Worm (Caenorhabditis elegans) whole organism, L3 larva: Measurements from ENCODE around the gene K02E11.10.
"Not testable (repeated sequence)": the region's sequence is repeated elsewhere in the genome, so short reads cannot be mapped to it uniquely, and the experiment has no call there.

ENCODE experiments used
- ZK546.5 ChIP-seq: sonication (generic microtip); optimal IDR thresholded peaks from 2 replicates; lab custom pipeline; 2017; ENCODE audit warnings: missing biosample characterization, missing genetic modification characterization
- aly-2 ChIP-seq: fragments of 150-350 bp; optimal IDR thresholded peaks from 2 replicates; lab custom pipeline; 2014; ENCODE audit warnings: missing biosample characterization, missing genetic modification characterization
- ama-1 ChIP-seq: fragments of 150-350 bp; optimal IDR thresholded peaks from 2 replicates; lab custom pipeline; 2018
- ceh-28 ChIP-seq: fragments of 150-350 bp; optimal IDR thresholded peaks from 2 replicates; lab custom pipeline; 2014; ENCODE audit warnings: missing biosample characterization, missing genetic modification reagents, missing genetic modification characterization
- ceh-82 ChIP-seq: fragments of 150-350 bp; optimal IDR thresholded peaks from 2 replicates; lab custom pipeline; 2014; ENCODE audit warnings: missing biosample characterization, missing genetic modification characterization
- daf-12 ChIP-seq: fragments of 150-350 bp; optimal IDR thresholded peaks from 2 replicates; lab custom pipeline; 2014; ENCODE audit warnings: missing biosample characterization, missing genetic modification reagents, missing genetic modification characterization
- egl-27 ChIP-seq: sonication (generic microtip); optimal IDR thresholded peaks from 4 replicates; lab custom pipeline; 2017; ENCODE audit warnings: missing biosample characterization, missing genetic modification reagents, missing genetic modification characterization
- egl-5 ChIP-seq: fragments of 150-350 bp; optimal IDR thresholded peaks from 2 replicates; lab custom pipeline; 2017; ENCODE audit warnings: missing biosample characterization, missing genetic modification reagents, missing genetic modification characterization, inconsistent platforms
- elt-1 ChIP-seq: fragments of 150-350 bp; optimal IDR thresholded peaks from 2 replicates; lab custom pipeline; 2014; ENCODE audit warnings: missing biosample characterization, missing genetic modification characterization
- elt-2 ChIP-seq: sonication (generic microtip); optimal IDR thresholded peaks from 2 replicates; lab custom pipeline; 2016; ENCODE audit warnings: missing genetic modification reagents, mild to moderate bottlenecking, missing genetic modification characterization, missing compliant biosample characterization
- eor-1 ChIP-seq, 2 experiments: fragments of 150-350 bp; optimal IDR thresholded peaks; 2 replicates each; lab custom pipeline; 2014 to 2018; ENCODE audit warnings: missing biosample characterization in 2 of 2, missing genetic modification characterization in 2 of 2
- fkh-10 ChIP-seq: sonication (generic microtip); optimal IDR thresholded peaks from 2 replicates; lab custom pipeline; 2017; ENCODE audit warnings: missing biosample characterization, missing genetic modification reagents, missing genetic modification characterization
- fos-1 ChIP-seq: fragments of 150-350 bp; optimal IDR thresholded peaks from 2 replicates; lab custom pipeline; 2014; ENCODE audit warnings: missing biosample characterization, missing genetic modification characterization
- jun-1 ChIP-seq: fragments of 150-350 bp; optimal IDR thresholded peaks from 2 replicates; lab custom pipeline; 2014; ENCODE audit warnings: missing biosample characterization, missing genetic modification reagents, missing genetic modification characterization
- lin-39 ChIP-seq: fragments of 150-350 bp; optimal IDR thresholded peaks from 2 replicates; lab custom pipeline; 2018; ENCODE audit warnings: missing biosample characterization, missing genetic modification reagents, missing genetic modification characterization
- mdl-1 ChIP-seq: fragments of 150-350 bp; optimal IDR thresholded peaks from 2 replicates; lab custom pipeline; 2014; ENCODE audit warnings: missing biosample characterization, missing genetic modification characterization
- mml-1 ChIP-seq: fragments of 150-350 bp; sonication (generic microtip); optimal IDR thresholded peaks from 3 replicates; lab custom pipeline; 2014; ENCODE audit warnings: missing biosample characterization, missing genetic modification characterization
- nfya-1 ChIP-seq: sonication (generic microtip); optimal IDR thresholded peaks from 2 replicates; lab custom pipeline; 2017; ENCODE audit warnings: missing genetic modification characterization, mild to moderate bottlenecking, missing compliant biosample characterization, antibody characterized with exemption, moderate library complexity; ENCODE audit not compliant: insufficient read depth
- nhr-11 ChIP-seq: fragments of 150-350 bp; optimal IDR thresholded peaks from 2 replicates; lab custom pipeline; 2014; ENCODE audit warnings: missing biosample characterization, missing genetic modification characterization
- nhr-12 ChIP-seq: fragments of 150-350 bp; optimal IDR thresholded peaks from 2 replicates; lab custom pipeline; 2014; ENCODE audit warnings: missing biosample characterization, missing genetic modification characterization
- nhr-23 ChIP-seq: fragments of 150-350 bp; optimal IDR thresholded peaks from 2 replicates; lab custom pipeline; 2014; ENCODE audit warnings: missing biosample characterization, missing genetic modification reagents, missing genetic modification characterization
- nhr-237 ChIP-seq: fragments of 150-350 bp; optimal IDR thresholded peaks from 2 replicates; lab custom pipeline; 2014; ENCODE audit warnings: missing biosample characterization, missing genetic modification characterization
- nhr-28 ChIP-seq: fragments of 150-350 bp; optimal IDR thresholded peaks from 2 replicates; lab custom pipeline; 2014; ENCODE audit warnings: missing biosample characterization, missing genetic modification characterization
- nhr-43 ChIP-seq: sonication (generic microtip); optimal IDR thresholded peaks from 2 replicates; lab custom pipeline; 2016; ENCODE audit warnings: mild to moderate bottlenecking, missing genetic modification characterization, missing compliant biosample characterization; ENCODE audit not compliant: poor library complexity, severe bottlenecking
- nhr-67 ChIP-seq: fragments of 150-350 bp; optimal IDR thresholded peaks from 2 replicates; lab custom pipeline; 2014; ENCODE audit warnings: missing biosample characterization, missing genetic modification characterization
- pha-4 ChIP-seq: fragments of 150-350 bp; optimal IDR thresholded peaks from 2 replicates; lab custom pipeline; 2014; ENCODE audit warnings: missing biosample characterization, missing genetic modification reagents, missing genetic modification characterization
- pqm-1 ChIP-seq: fragments of 150-350 bp; optimal IDR thresholded peaks from 2 replicates; lab custom pipeline; 2017; ENCODE audit warnings: missing biosample characterization, missing genetic modification characterization, inconsistent platforms
- sea-2 ChIP-seq: fragments of 150-350 bp; sonication (generic microtip); optimal IDR thresholded peaks from 4 replicates; lab custom pipeline; 2014; ENCODE audit warnings: missing biosample characterization, missing genetic modification reagents, missing genetic modification characterization
- skn-1 ChIP-seq: fragments of 150-350 bp; optimal IDR thresholded peaks from 2 replicates; lab custom pipeline; 2014; ENCODE audit warnings: missing biosample characterization, missing genetic modification characterization
- snpc-4 ChIP-seq: fragments of 150-350 bp; optimal IDR thresholded peaks from 2 replicates; lab custom pipeline; 2014; ENCODE audit warnings: missing biosample characterization, missing genetic modification characterization
- tbx-2 ChIP-seq: sonication (generic microtip); optimal IDR thresholded peaks from 2 replicates; lab custom pipeline; 2016; ENCODE audit warnings: mild to moderate bottlenecking, missing genetic modification characterization, missing compliant biosample characterization
- unc-39 ChIP-seq: sonication (generic microtip); optimal IDR thresholded peaks from 4 replicates; lab custom pipeline; 2017; ENCODE audit warnings: missing biosample characterization, missing genetic modification characterization
- zag-1 ChIP-seq: fragments of 150-350 bp; optimal IDR thresholded peaks from 2 replicates; lab custom pipeline; 2014; ENCODE audit warnings: missing biosample characterization, missing genetic modification characterization
- ztf-11 ChIP-seq: fragments of 150-350 bp; optimal IDR thresholded peaks from 2 replicates; lab custom pipeline; 2014; ENCODE audit warnings: missing biosample characterization, missing genetic modification characterization

K02E11.10 gene

ce11 chrV:14282222-14282709 lies 41.3 kb upstream of the K02E11.10 start, which contains the start of the genes srt-74 and F40G12.9:
Gene srt-74 (minus strand): TSS chrV:14282322.
Gene F40G12.9 (plus strand): TSS chrV:14282659.
- TF ChIP-seq nhr-12 (tag; lab: Kevin White, UChicago): no peak
- TF ChIP-seq aly-2 (tag; lab: Kevin White, UChicago): no peak
- TF ChIP-seq nhr-237: no peak
- TF ChIP-seq ceh-28 (tag; lab: Kevin White, UChicago): no peak

- TF ChIP-seq aly-2 (tag; lab: Kevin White, UChicago): no peak
- no peak for TF ChIP-seq mml-1
- TF ChIP-seq ama-1 (lab: Kevin White, UChicago): no peak
- TF ChIP-seq, all 47 proteins: peak for 0
Observed at ce11 chrV:14279777-14280176, 38.8 kb upstream of the K02E11.10 start, which contains the start of gene srt-33. Gene srt-33 (minus strand): TSS chrV:14279877.

- not testable (repeated sequence) for TF ChIP-seq elt-1; jun-1; lin-39 (tag; lab: Kevin White, UChicago)
Observed at ce11 chrV:14274268-14274667, 33.3 kb upstream of the K02E11.10 start, which contains the start of gene F40G12.7. Gene F40G12.7 (plus strand): TSS chrV:14274568.

- TF ChIP-seq snpc-4 (tag; lab: Kevin White, UChicago) (no peak), ztf-11 (tag; lab: Kevin White, UChicago) (no peak), mdl-1 (no peak), pqm-1 (tag; lab: Kevin White, UChicago) (no peak), nhr-67 (tag; lab: Kevin White, UChicago) (no peak), eor-1 (tag; optimal IDR thresholded peaks at IDR 0.05; lab: Kevin White, UChicago) (no peak), nhr-11 (no peak), nhr-237 (no peak), elt-1 (no peak), ceh-82 (tag; lab: Kevin White, UChicago) (no peak), unc-39 (tag; lab: Kevin White, UChicago) (no peak), lin-39 (tag; lab: Kevin White, UChicago) (no peak), ceh-28 (tag; lab: Kevin White, UChicago) (no peak), tbx-2 (no peak), pha-4 (tag; lab: Kevin White, UChicago) (no peak), fkh-10 (GFP tag; lab: Kevin White, UChicago) (no peak), jun-1 (no peak), ZK546.5 (no peak), egl-5 (tag; lab: Kevin White, UChicago) (no peak)
Observed at ce11 chrV:14273019-14273418, 32.1 kb upstream of the K02E11.10 start, which contains the start of gene F40G12.6. Gene F40G12.6 (minus strand): TSS chrV:14273119.

- no peak for TF ChIP-seq egl-27 (tag; lab: Kevin White, UChicago)
- TF ChIP-seq zag-1 (tag; lab: Kevin White, UChicago): no peak
- TF ChIP-seq elt-2: no peak
- TF ChIP-seq fos-1 (tag; lab: Kevin White, UChicago): no peak
- TF ChIP-seq mml-1: no peak
- TF ChIP-seq skn-1 (tag; lab: Kevin White, UChicago): no peak
- TF ChIP-seq daf-12 (tag; lab: Kevin White, UChicago): no peak
- no peak for TF ChIP-seq nhr-12 (tag; lab: Kevin White, UChicago)
- no peak for TF ChIP-seq nhr-67 (tag; lab: Kevin White, UChicago)
- TF ChIP-seq nfya-1 (tag; lab: Kevin White, UChicago): no peak
- no peak for TF ChIP-seq nhr-28 (tag; lab: Kevin White, UChicago)
- no peak for TF ChIP-seq unc-39 (tag; lab: Kevin White, UChicago)
- no peak for TF ChIP-seq nhr-43
- no peak for TF ChIP-seq pqm-1 (tag; lab: Kevin White, UChicago)
- no peak for TF ChIP-seq sea-2
- no peak for TF ChIP-seq nhr-23 (tag; lab: Kevin White, UChicago)
- TF ChIP-seq ceh-28 (tag; lab: Kevin White, UChicago): no peak
- TF ChIP-seq, all 47 proteins: peak for 0
Observed at ce11 chrV:14270729-14271128, 29.8 kb upstream of the K02E11.10 start, which contains the start of gene F40G12.5. Gene F40G12.5 (minus strand): TSS chrV:14270829.
